Fruit fly (Drosophila melanogaster): ENCODE measurements around the gene CG12523.

- TF ChIP-seq CG6175 (GFP tag; IDR thresholded peaks at IDR 0.05) (no peak), B-H2 (GFP tag; optimal IDR thresholded peaks at IDR 0.05) (no peak), amos (GFP tag; IDR thresholded peaks at IDR 0.05; ENCODE audit: partially characterized antibody) (no peak), Doc3 (GFP tag; IDR thresholded peaks at IDR 0.05; ENCODE audit: partially characterized antibody) (no peak), p53 (GFP tag; optimal IDR thresholded peaks at IDR 0.05) (no peak), Adf1 (GFP tag; IDR thresholded peaks at IDR 0.05) (no peak), ap (GFP tag; IDR thresholded peaks at IDR 0.05) (no peak), CG3065 (GFP tag; optimal IDR thresholded peaks at IDR 0.05) (no peak), ranshi (GFP tag; IDR thresholded peaks at IDR 0.05) (no peak)
Observed at dm6 chr3L:10757605-10758004, 43.4 kb upstream of the CG12523 start.
